Worm (Caenorhabditis elegans): Measurements from ENCODE around the gene cdd-2.
A peak's percentile ranks its signal among the peaks of the same experiment; 100 is the strongest.

The cdd-2 gene

ce11 chrIV:7580062-7580614 is 32.4 kb upstream of the cdd-2 start, which contains the start of the genes cec-5 and nol-10:
cec-5 (minus strand) TSS chrIV:7580112.
nol-10 (plus strand) TSS chrIV:7580597.
- TF ChIP-seq aptf-2 (GFP tag; conservative IDR thresholded peaks at IDR 0.05) (no peak), lin-54 (GFP tag; optimal IDR thresholded peaks at IDR 0.05) (peak; percentile 95), pbrm-1 (GFP tag; IDR thresholded peaks at IDR 0.05) (peak; percentile 88), B0035.1 (tag; optimal IDR thresholded peaks at IDR 0.05) (no peak), nfyb-1 (GFP tag; IDR thresholded peaks at IDR 0.05) (peak; percentile 83), repo-1 (tag; optimal IDR thresholded peaks at IDR 0.05) (peak; percentile 30), tbx-9 (tag; optimal IDR thresholded peaks at IDR 0.05; ENCODE audit: borderline replicate concordance) (no peak), rec-8 (tag; optimal IDR thresholded peaks at IDR 0.05) (no peak), ztf-6 (GFP tag; IDR thresholded peaks at IDR 0.05) (no peak), mes-4 (tag; optimal IDR thresholded peaks at IDR 0.05) (no peak), madf-6 (GFP tag; IDR thresholded peaks at IDR 0.05) (peak; percentile 82), nhr-90 (tag; optimal IDR thresholded peaks at IDR 0.05) (no peak), ztf-22 (GFP tag; optimal IDR thresholded peaks at IDR 0.05) (no peak), attf-3 (GFP tag; conservative IDR thresholded peaks at IDR 0.05) (peak; percentile 96), ZK185.1 (tag; optimal IDR thresholded peaks at IDR 0.05; ENCODE audit: poor library complexity, severe bottlenecking) (no peak), hlh-26 (GFP tag; conservative IDR thresholded peaks at IDR 0.05) (no peak), sdz-38 (tag; optimal IDR thresholded peaks at IDR 0.05) (no peak), bed-1 (GFP tag; IDR thresholded peaks at IDR 0.05) (no peak), cebp-1 (GFP tag; IDR thresholded peaks at IDR 0.05) (no peak), cebp-1 (tag; optimal IDR thresholded peaks at IDR 0.05) (peak; percentile 80), unc-62 (GFP tag; optimal IDR thresholded peaks at IDR 0.05) (no peak), ztf-28 (GFP tag; IDR thresholded peaks at IDR 0.05) (0 out of 2 replicates have a peak, but pooled peaks have one; percentile 27), chd-7 (tag; optimal IDR thresholded peaks at IDR 0.05) (no peak), lin-26 (GFP tag; IDR thresholded peaks at IDR 0.05) (no peak), ceh-58 (GFP tag; IDR thresholded peaks at IDR 0.05) (no peak), ama-1 (optimal IDR thresholded peaks at IDR 0.05) (no peak), ama-1 (GFP tag; optimal IDR thresholded peaks at IDR 0.05) (no peak), Y53G8AR.9 (GFP tag; conservative IDR thresholded peaks at IDR 0.05) (no peak), zim-3 (tag; optimal IDR thresholded peaks at IDR 0.05) (no peak), F57A8.1 (GFP tag; optimal IDR thresholded peaks at IDR 0.05) (no peak), snpc-4 (GFP tag; optimal IDR thresholded peaks at IDR 0.05) (peak; percentile 77), snpc-4 (tag; optimal IDR thresholded peaks at IDR 0.05) (peak; percentile 76 to 89 (median 79)), lin-40 (tag; optimal IDR thresholded peaks at IDR 0.05) (peak; percentile 62), madf-8 (GFP tag; conservative IDR thresholded peaks at IDR 0.05) (peak; percentile 41), Y95B8A.8 (GFP tag; IDR thresholded peaks at IDR 0.05) (0 out of 2 replicates have a peak, but pooled peaks have one; percentile 67), attf-5 (GFP tag; optimal IDR thresholded peaks at IDR 0.05) (peak; percentile 98), somi-1 (GFP tag; optimal IDR thresholded peaks at IDR 0.05) (no peak), hmg-1.2 (GFP tag; IDR thresholded peaks at IDR 0.05) (peak; percentile 89), ceh-91 (GFP tag; IDR thresholded peaks at IDR 0.05) (peak; percentile 74), K12H6.12 (tag; optimal IDR thresholded peaks at IDR 0.05) (peak; percentile 36), egrh-3 (GFP tag; IDR thresholded peaks at IDR 0.05) (0 out of 2 replicates have a peak, but pooled peaks have one; percentile 46), B0019.2 (GFP tag; conservative IDR thresholded peaks at IDR 0.05) (peak; percentile 61; the same call in 1 of the 2 replicates), Y67H2A.10 (GFP tag; conservative IDR thresholded peaks at IDR 0.05) (no peak), xnd-1 (tag; optimal IDR thresholded peaks at IDR 0.05) (no peak), unc-130 (GFP tag; optimal IDR thresholded peaks at IDR 0.05) (peak; percentile 65), F52B5.7 (tag; optimal IDR thresholded peaks at IDR 0.05) (no peak), hrde-1 (tag; optimal IDR thresholded peaks at IDR 0.05; ENCODE audit: borderline replicate concordance) (peak; percentile 24), fkh-3 (tag; optimal IDR thresholded peaks at IDR 0.05) (no peak), zfh-2 (GFP tag; conservative IDR thresholded peaks at IDR 0.05) (no peak)
